Fruit fly (Drosophila melanogaster): ENCODE data around the gene CG32708.

- TF ChIP-seq psq (GFP tag; optimal IDR thresholded peaks at IDR 0.05) (no peak), dl (GFP tag; optimal IDR thresholded peaks at IDR 0.05; ENCODE audit: insufficient read depth in 1 of 2, partially characterized antibody in 2 of 2) (no peak), h (GFP tag; optimal IDR thresholded peaks at IDR 0.05) (no peak), Myc (optimal IDR thresholded peaks at IDR 0.05) (no peak), dmrt93B (GFP tag; optimal IDR thresholded peaks at IDR 0.05) (no peak), CG32264 (GFP tag; optimal IDR thresholded peaks at IDR 0.05) (no peak), sv (GFP tag; optimal IDR thresholded peaks at IDR 0.05) (no peak), rgr (GFP tag; optimal IDR thresholded peaks at IDR 0.05) (no peak), usp (GFP tag; optimal IDR thresholded peaks at IDR 0.05) (no peak), lola (GFP tag; optimal IDR thresholded peaks at IDR 0.05) (no peak), Hr83 (GFP tag; optimal IDR thresholded peaks at IDR 0.05; ENCODE audit: poor library complexity, severe bottlenecking) (no peak), Hnf4 (GFP tag; optimal IDR thresholded peaks at IDR 0.05) (no peak), Jra (GFP tag; optimal IDR thresholded peaks at IDR 0.05) (no peak)
These were observed 42.2 kb downstream of the CG32708 start for dm6 chrX:9128012-9128280.

Measured in whole organism, wandering third instar larva.